Worm (Caenorhabditis elegans) whole organism, young adult: ENCODE results near the gene C03E10.3.

Experiments used
- D2030.7 ChIP-seq: fragments of 200-800 bp; sonication (Bioruptor generic); IDR thresholded peaks from 2 replicates; pipeline ENCODE4 v1.3.6; 2022; ENCODE audit warnings: missing genetic modification reagents, missing genetic modification characterization, missing compliant biosample characterization
- F52B5.7 ChIP-seq: sonication (generic microtip); optimal IDR thresholded peaks from 2 replicates; lab custom pipeline; 2016; ENCODE audit warnings: mild to moderate bottlenecking, missing genetic modification characterization, missing compliant biosample characterization
- F57A8.1 ChIP-seq: fragments of 200-800 bp; sonication (Bioruptor generic); optimal IDR thresholded peaks from 2 replicates; lab custom pipeline; 2018; ENCODE audit warnings: mild to moderate bottlenecking, missing genetic modification characterization, moderate library complexity, missing compliant biosample characterization
- Y53F4B.3 ChIP-seq: fragments of 200-800 bp; sonication (Bioruptor generic); IDR thresholded peaks from 2 replicates; pipeline ENCODE4 v1.3.6; 2022; ENCODE audit warnings: missing genetic modification reagents, missing genetic modification characterization, missing compliant biosample characterization
- ama-1 ChIP-seq, 3 experiments: fragments of 150-350 bp in 1 of 3; sonication (generic microtip) in 2 of 3; optimal IDR thresholded peaks; 2 replicates each; lab custom pipeline; 2014 to 2018; ENCODE audit warnings: missing biosample characterization in 2 of 3, missing genetic modification characterization in 2 of 3, missing genetic modification reagents in 2 of 3
- cebp-2 ChIP-seq: fragments of 200-800 bp; sonication (Bioruptor generic); IDR thresholded peaks from 2 replicates; pipeline ENCODE4 v1.3.6; 2022; ENCODE audit warnings: missing genetic modification characterization, missing compliant biosample characterization
- ceh-91 ChIP-seq: fragments of 200-800 bp; sonication (Bioruptor generic); IDR thresholded peaks from 2 replicates; pipeline ENCODE4 v1.3.6; 2022; ENCODE audit warnings: missing genetic modification reagents, missing genetic modification characterization, missing compliant biosample characterization
- ekl-4 ChIP-seq: fragments of 200-800 bp; sonication (Bioruptor generic); IDR thresholded peaks from 2 replicates; pipeline ENCODE4 v1.3.6; 2022; ENCODE audit warnings: missing genetic modification reagents, missing genetic modification characterization, missing compliant biosample characterization
- gei-17 ChIP-seq: fragments of 200-800 bp; sonication (Bioruptor generic); optimal IDR thresholded peaks from 2 replicates; lab custom pipeline; 2018; ENCODE audit warnings: mild to moderate bottlenecking, missing genetic modification characterization, missing compliant biosample characterization
- lsy-27 ChIP-seq: sonication (generic microtip); optimal IDR thresholded peaks from 2 replicates; lab custom pipeline; 2017; ENCODE audit warnings: missing genetic modification characterization, mild to moderate bottlenecking, missing compliant biosample characterization, antibody characterized with exemption, missing genotype, borderline replicate concordance; ENCODE audit not compliant: insufficient read depth
- mel-28 ChIP-seq: sonication (generic microtip); optimal IDR thresholded peaks from 2 replicates; lab custom pipeline; 2016; ENCODE audit warnings: borderline replicate concordance, mild to moderate bottlenecking, missing genetic modification characterization, missing compliant biosample characterization
- nhr-179 ChIP-seq: sonication (generic microtip); optimal IDR thresholded peaks from 2 replicates; lab custom pipeline; 2016; ENCODE audit warnings: mild to moderate bottlenecking, missing genetic modification characterization, missing compliant biosample characterization
- nhr-80 ChIP-seq: sonication (generic microtip); optimal IDR thresholded peaks from 2 replicates; lab custom pipeline; 2016; ENCODE audit warnings: missing genetic modification characterization, missing compliant biosample characterization
- unc-62 ChIP-seq: fragments of 150-350 bp; optimal IDR thresholded peaks from 2 replicates; lab custom pipeline; 2014; ENCODE audit warnings: missing biosample characterization, missing genetic modification reagents, missing genetic modification characterization

- no peak for TF ChIP-seq ama-1 (optimal IDR thresholded peaks at IDR 0.05; lab: Kevin White, UChicago)
- no peak for TF ChIP-seq ama-1 (GFP tag; optimal IDR thresholded peaks at IDR 0.05; lab: Kevin White, UChicago)
- no peak for TF ChIP-seq ekl-4 (GFP tag; lab: Robert Waterston, UW)
- TF ChIP-seq D2030.7 (GFP tag; lab: Robert Waterston, UW): no peak
- TF ChIP-seq nhr-80 (tag; lab: Kevin White, UChicago): no peak
- no peak for TF ChIP-seq unc-62 (GFP tag; lab: Kevin White, UChicago)
- TF ChIP-seq gei-17 (GFP tag; lab: Kevin White, UChicago): no peak
- no peak for TF ChIP-seq ceh-91 (GFP tag; lab: Robert Waterston, UW)
- no peak for TF ChIP-seq nhr-179 (tag; lab: Kevin White, UChicago)
- TF ChIP-seq F57A8.1: no peak
- TF ChIP-seq F52B5.7 (tag; lab: Kevin White, UChicago): no peak
- no peak for TF ChIP-seq lsy-27
- TF ChIP-seq mel-28 (tag; lab: Kevin White, UChicago): no peak
- TF ChIP-seq cebp-2 (GFP tag; lab: Robert Waterston, UW): no peak
- TF ChIP-seq Y53F4B.3: no peak
Measured at ce11 chrV:11292682-11293081, 6.5 kb downstream of the C03E10.3 start.
